Fruit fly (Drosophila melanogaster): ENCODE data around the gene CG14408.

DNA sequence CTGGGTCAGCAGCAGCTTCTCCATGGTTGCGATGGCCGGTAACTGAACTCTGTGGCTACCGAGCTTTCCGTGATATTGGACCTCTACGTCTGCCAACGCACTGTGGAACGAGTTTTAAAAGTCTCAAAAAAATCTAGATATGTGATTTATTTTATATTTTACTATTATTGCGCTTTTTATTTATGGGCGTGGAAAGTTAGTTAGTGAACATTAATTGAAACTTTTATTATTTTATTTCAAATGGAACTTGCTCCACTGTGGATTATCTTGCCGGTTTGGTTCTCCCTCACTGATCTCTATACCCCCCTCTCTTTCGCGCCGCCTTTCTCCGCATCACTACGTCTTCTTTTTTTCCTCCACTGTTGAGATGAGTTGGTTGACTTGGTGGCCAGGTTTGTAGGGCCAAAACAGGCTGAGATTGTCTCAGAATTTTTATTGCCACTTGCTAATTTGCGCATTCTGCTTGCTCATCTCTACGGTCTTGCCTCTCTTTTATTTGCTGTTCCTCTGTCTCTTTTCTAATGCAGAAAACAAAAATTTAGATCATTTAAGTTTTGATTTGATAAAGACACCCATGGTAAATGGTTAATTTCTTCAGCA is 17.0 kb upstream of the CG14408 start, which contains the start of gene CG9522:
- TF ChIP-seq tj (GFP tag; optimal IDR thresholded peaks at IDR 0.05) = no peak
- TF ChIP-seq kay (GFP tag; ENCODE audit: borderline replicate concordance) = no peak

Measured in whole organism, adult.